Worm (Caenorhabditis elegans) whole organism, L4 larva: ENCODE measurements around the gene txt-11.
"Not testable (repeated sequence)": the region's sequence is repeated elsewhere in the genome, so short reads cannot be mapped to it uniquely, and the experiment has no call there.

ENCODE experiments used
- F44E2.7 ChIP-seq: fragments of 200-800 bp; sonication (Bioruptor generic); IDR thresholded peaks from 2 replicates; pipeline ENCODE4 v2.1.2; 2022; ENCODE audit warnings: missing genetic modification characterization, missing compliant biosample characterization
- Y48G9A.11 ChIP-seq: fragments of 200-800 bp; sonication (Bioruptor generic); IDR thresholded peaks from 2 replicates; pipeline ENCODE4 v1.3.6; 2022; ENCODE audit warnings: missing genetic modification reagents, missing genetic modification characterization, missing compliant biosample characterization
- ZK337.2 ChIP-seq: fragments of 200-800 bp; sonication (Bioruptor generic); IDR thresholded peaks from 2 replicates; pipeline ENCODE4 v1.3.6; 2022; ENCODE audit warnings: missing genetic modification reagents, missing genetic modification characterization, missing compliant biosample characterization
- aha-1 ChIP-seq: fragments of 150-350 bp; peaks from one replicate; lab custom pipeline; 2014; ENCODE audit warnings: missing biosample characterization, missing genetic modification characterization
- ama-1 ChIP-seq: fragments of 150-350 bp; optimal IDR thresholded peaks from 2 replicates; lab custom pipeline; 2014; ENCODE audit warnings: inconsistent platforms, mixed read lengths
- arid-1 ChIP-seq: fragments of 200-800 bp; sonication (Bioruptor generic); conservative IDR thresholded peaks from 2 replicates; pipeline ENCODE4 v1.3.6; 2022; ENCODE audit warnings: missing genetic modification reagents, missing genetic modification characterization, missing compliant biosample characterization
- ceh-28 ChIP-seq: fragments of 150-350 bp; optimal IDR thresholded peaks from 2 replicates; lab custom pipeline; 2014; ENCODE audit warnings: missing biosample characterization, missing genetic modification reagents, missing genetic modification characterization
- ceh-44 ChIP-seq: fragments of 200-800 bp; sonication (Bioruptor generic); IDR thresholded peaks from 2 replicates; pipeline ENCODE4 v1.3.6; 2022; ENCODE audit warnings: missing genetic modification reagents, missing genetic modification characterization, missing compliant biosample characterization
- ces-1 ChIP-seq: fragments of 150-350 bp; sonication (generic microtip); optimal IDR thresholded peaks from 4 replicates; lab custom pipeline; 2014; ENCODE audit warnings: missing biosample characterization, missing genetic modification reagents, missing genetic modification characterization
- daf-16 ChIP-seq, 3 experiments: sonication (generic microtip); optimal IDR thresholded peaks; 2 replicates each; lab custom pipeline; 2016 to 2017; ENCODE audit warnings: missing genetic modification characterization in 3 of 3, missing genetic modification reagents in 3 of 3, mild to moderate bottlenecking in 2 of 3, missing compliant biosample characterization in 2 of 3, missing biosample characterization in 1 of 3, moderate library complexity in 1 of 3
- daf-19 ChIP-seq: fragments of 200-800 bp; sonication (Bioruptor generic); conservative IDR thresholded peaks from 2 replicates; pipeline ENCODE4 v1.3.6; 2022; ENCODE audit warnings: missing genetic modification characterization, missing compliant biosample characterization
- dmd-6 ChIP-seq: fragments of 200-800 bp; sonication (Bioruptor generic); IDR thresholded peaks from 2 replicates; pipeline ENCODE4 v1.3.6; 2022; ENCODE audit warnings: missing genetic modification reagents, missing genetic modification characterization, missing compliant biosample characterization
- dmd-9 ChIP-seq: fragments of 200-800 bp; sonication (Bioruptor generic); IDR thresholded peaks from 2 replicates; pipeline ENCODE4 v1.3.6; 2022; ENCODE audit warnings: missing genetic modification reagents, missing genetic modification characterization, missing compliant biosample characterization
- dpl-1 ChIP-seq: fragments of 150-350 bp; optimal IDR thresholded peaks from 2 replicates; lab custom pipeline; 2014; ENCODE audit warnings: missing biosample characterization, missing genetic modification reagents, missing genetic modification characterization
- duxl-1 ChIP-seq: sonication (generic microtip); optimal IDR thresholded peaks from 2 replicates; lab custom pipeline; 2016; ENCODE audit warnings: mild to moderate bottlenecking, missing genetic modification characterization, moderate library complexity, missing compliant biosample characterization; ENCODE audit not compliant: poor library complexity
- egl-27 ChIP-seq: sonication (generic microtip); optimal IDR thresholded peaks from 3 replicates; lab custom pipeline; 2017; ENCODE audit warnings: missing biosample characterization, missing genetic modification reagents, missing genetic modification characterization
- hlh-11 ChIP-seq: fragments of 200-800 bp; sonication (Bioruptor generic); optimal IDR thresholded peaks from 2 replicates; lab custom pipeline; 2018; ENCODE audit warnings: mild to moderate bottlenecking, missing genetic modification characterization, missing compliant biosample characterization
- lim-7 ChIP-seq: fragments of 200-800 bp; sonication (Bioruptor generic); IDR thresholded peaks from 2 replicates; pipeline ENCODE4 v1.3.6; 2022; ENCODE audit warnings: missing genetic modification characterization, missing compliant biosample characterization
- lin-1 ChIP-seq: fragments of 200-800 bp; sonication (Bioruptor generic); IDR thresholded peaks from 2 replicates; pipeline ENCODE4 v1.3.6; 2022; ENCODE audit warnings: missing genetic modification reagents, missing genetic modification characterization, missing compliant biosample characterization
- madf-9 ChIP-seq: fragments of 200-800 bp; sonication (Bioruptor generic); conservative IDR thresholded peaks from 2 replicates; pipeline ENCODE4 v1.3.6; 2022; ENCODE audit warnings: missing genetic modification reagents, missing genetic modification characterization, missing compliant biosample characterization
- mxl-2 ChIP-seq: fragments of 200-800 bp; sonication (Bioruptor generic); conservative IDR thresholded peaks from 2 replicates; pipeline ENCODE4 v1.3.6; 2022; ENCODE audit warnings: missing genetic modification reagents, missing genetic modification characterization, missing compliant biosample characterization
- nhr-102 ChIP-seq: sonication (generic microtip); optimal IDR thresholded peaks from 2 replicates; lab custom pipeline; 2016; ENCODE audit warnings: mild to moderate bottlenecking, missing genetic modification characterization, moderate library complexity, missing compliant biosample characterization
- nhr-111 ChIP-seq: fragments of 200-800 bp; sonication (Bioruptor generic); optimal IDR thresholded peaks from 2 replicates; lab custom pipeline; 2018; ENCODE audit warnings: mild to moderate bottlenecking, missing genetic modification characterization, missing compliant biosample characterization
- nhr-25 ChIP-seq: sonication (generic microtip); optimal IDR thresholded peaks from 2 replicates; lab custom pipeline; 2017; ENCODE audit warnings: missing genetic modification characterization, mild to moderate bottlenecking, missing compliant biosample characterization, antibody characterized with exemption, moderate library complexity, borderline replicate concordance; ENCODE audit not compliant: insufficient read depth
- nhr-28 ChIP-seq: fragments of 150-350 bp; optimal IDR thresholded peaks from 2 replicates; lab custom pipeline; 2014; ENCODE audit warnings: missing biosample characterization, missing genetic modification characterization
- nhr-41 ChIP-seq: fragments of 200-800 bp; sonication (Bioruptor generic); IDR thresholded peaks from 2 replicates; pipeline ENCODE4 v1.3.6; 2022; ENCODE audit warnings: missing genetic modification reagents, missing genetic modification characterization, missing compliant biosample characterization
- nhr-48 ChIP-seq: sonication (generic microtip); optimal IDR thresholded peaks from 2 replicates; lab custom pipeline; 2016; ENCODE audit warnings: mild to moderate bottlenecking, missing genetic modification characterization, missing compliant biosample characterization
- php-3 ChIP-seq: fragments of 200-800 bp; sonication (Bioruptor generic); IDR thresholded peaks from 2 replicates; pipeline ENCODE4 v1.3.6; 2022; ENCODE audit warnings: missing genetic modification reagents, missing genetic modification characterization, missing compliant biosample characterization
- tra-1 ChIP-seq: fragments of 200-800 bp; sonication (Bioruptor generic); IDR thresholded peaks from 2 replicates; pipeline ENCODE4 v1.3.6; 2022; ENCODE audit warnings: missing genetic modification reagents, missing genetic modification characterization, missing compliant biosample characterization
- unc-130 ChIP-seq: sonication (generic microtip); optimal IDR thresholded peaks from 2 replicates; lab custom pipeline; 2016; ENCODE audit warnings: missing genetic modification reagents, missing genetic modification characterization, missing compliant biosample characterization
- unc-62 ChIP-seq, 3 experiments: fragments of 150-350 bp in 1 of 3; sonication (generic microtip); optimal IDR thresholded peaks in 2 of 3; peaks in 1 of 3; 1 replicate in 1 of 3; 2 replicates in 2 of 3; lab custom pipeline; 2014 to 2017; ENCODE audit warnings: missing biosample characterization in 3 of 3, missing genetic modification characterization in 3 of 3, missing genetic modification reagents in 3 of 3, missing genotype in 1 of 3
- zag-1 ChIP-seq: fragments of 150-350 bp; optimal IDR thresholded peaks from 2 replicates; lab custom pipeline; 2014; ENCODE audit warnings: missing biosample characterization, missing genetic modification characterization
- zfp-2 ChIP-seq: sonication (generic microtip); optimal IDR thresholded peaks from 2 replicates; lab custom pipeline; 2016; ENCODE audit warnings: mild to moderate bottlenecking, missing genetic modification characterization, missing compliant biosample characterization

The txt-11 gene

ce11 chrV:3399952-3400351 lies 13.2 kb upstream of the txt-11 start, which contains the start of gene T20D4.10:
TSS of gene T20D4.10 (plus strand) at chrV:3400252.
- TF ChIP-seq daf-16 (GFP tag; optimal IDR thresholded peaks at IDR 0.05; lab: Kevin White, UChicago), result peak in 1 of 2 experiments; percentile 25
- not testable (repeated sequence) for TF ChIP-seq daf-16 (tag; optimal IDR thresholded peaks at IDR 0.05; lab: Kevin White, UChicago)
- TF ChIP-seq, all 104 proteins: peak for 1; not testable (repeated sequence) for 103

ce11 chrV:3408602-3409001 lies 4.5 kb upstream of the txt-11 start, which contains the start of gene T20D4.7:
TSS of gene T20D4.7 (plus strand) at chrV:3408902.
- TF ChIP-seq madf-9 (GFP tag; lab: Robert Waterston, UW) (no peak), F44E2.7 (GFP tag; lab: Robert Waterston, UW) (no peak)

- TF ChIP-seq ZK337.2 (GFP tag; lab: Robert Waterston, UW) (0 out of 2 replicates have a peak, but pooled peaks have one; percentile 7), dmd-6 (GFP tag; lab: Robert Waterston, UW) (no peak), ceh-28 (tag; lab: Kevin White, UChicago) (no peak), unc-62 (GFP tag; optimal IDR thresholded peaks at IDR 0.05 in 1 of 2; lab: Kevin White, UChicago) (peak in 1 of 2 experiments; percentile 61), unc-62 (tag; optimal IDR thresholded peaks at IDR 0.05; lab: Kevin White, UChicago) (no peak), nhr-48 (no peak), Y48G9A.11 (GFP tag; lab: Robert Waterston, UW) (no peak), mxl-2 (GFP tag; lab: Robert Waterston, UW) (no peak), hlh-11 (tag; lab: Kevin White, UChicago) (no peak), aha-1 (tag; lab: Kevin White, UChicago) (peak; percentile 81), ceh-44 (GFP tag; lab: Robert Waterston, UW) (no peak), lin-1 (GFP tag; lab: Robert Waterston, UW) (no peak), nhr-111 (GFP tag; lab: Kevin White, UChicago) (no peak), nhr-102 (tag; lab: Kevin White, UChicago) (no peak), egl-27 (no peak), daf-19 (GFP tag; lab: Robert Waterston, UW) (no peak), unc-130 (GFP tag; lab: Kevin White, UChicago) (no peak), zag-1 (no peak), nhr-41 (GFP tag; lab: Robert Waterston, UW) (no peak)
- TF ChIP-seq, all 104 proteins: peak for 3
These were observed 3.6 kb upstream of the txt-11 start for ce11 chrV:3409498-3409897.

ce11 chrV:3410098-3410570 lies 3.0 kb upstream of the txt-11 start, which contains the start of gene arrd-22:
TSS of gene arrd-22 (plus strand) at chrV:3410520.
- TF ChIP-seq lim-7 (no peak), hlh-11 (tag; lab: Kevin White, UChicago) (peak; percentile 43), arid-1 (no peak), tra-1 (GFP tag; lab: Robert Waterston, UW) (0 out of 2 replicates have a peak, but pooled peaks have one; percentile 35), unc-62 (GFP tag; optimal IDR thresholded peaks at IDR 0.05 in 1 of 2; lab: Kevin White, UChicago) (peak in 1 of 2 experiments; percentile 94), unc-62 (tag; optimal IDR thresholded peaks at IDR 0.05; lab: Kevin White, UChicago) (no peak), ama-1 (lab: Kevin White, UChicago) (no peak), nhr-48 (peak; percentile 23), nhr-111 (GFP tag; lab: Kevin White, UChicago) (no peak), zfp-2 (tag; lab: Kevin White, UChicago) (no peak), aha-1 (tag; lab: Kevin White, UChicago) (peak; percentile 36), dpl-1 (GFP tag; lab: Kevin White, UChicago) (no peak), nhr-28 (tag; lab: Kevin White, UChicago) (peak; percentile 53), dmd-6 (GFP tag; lab: Robert Waterston, UW) (peak; percentile 74), duxl-1 (tag; lab: Kevin White, UChicago) (peak; percentile 75), ceh-44 (GFP tag; lab: Robert Waterston, UW) (no peak), dmd-9 (GFP tag; lab: Robert Waterston, UW) (no peak), php-3 (GFP tag; lab: Robert Waterston, UW) (no peak), ces-1 (GFP tag; lab: Kevin White, UChicago) (peak; percentile 4), nhr-25 (tag; lab: Kevin White, UChicago) (no peak)
